Worm (Caenorhabditis elegans) whole organism, L4/young adult: Measurements from ENCODE around the gene C27D6.12.

Experiments used
- W03F9.2 ChIP-seq: fragments of 150-350 bp; optimal IDR thresholded peaks from 2 replicates; lab custom pipeline; 2014; ENCODE audit warnings: missing biosample characterization, missing genetic modification characterization
- dao-5 ChIP-seq: sonication (generic microtip); optimal IDR thresholded peaks from 2 replicates; lab custom pipeline; 2016; ENCODE audit warnings: missing genotype, missing genetic modification characterization, moderate library complexity, missing compliant biosample characterization
- him-1 ChIP-seq: sonication (generic microtip); optimal IDR thresholded peaks from 2 replicates; lab custom pipeline; 2016; ENCODE audit warnings: missing genotype, missing genetic modification reagents, missing genetic modification characterization, missing compliant biosample characterization

ce11 chrII:5161102-5161501 lies 16.7 kb downstream of the C27D6.12 start, which contains the start of gene C27D6.11:
- TF ChIP-seq him-1 = no peak
- no peak for TF ChIP-seq dao-5 (tag; lab: Kevin White, UChicago)
- no peak for TF ChIP-seq W03F9.2
